Worm (Caenorhabditis elegans): ENCODE data around the gene K03H9.3.

Gene K03H9.3

DNA sequence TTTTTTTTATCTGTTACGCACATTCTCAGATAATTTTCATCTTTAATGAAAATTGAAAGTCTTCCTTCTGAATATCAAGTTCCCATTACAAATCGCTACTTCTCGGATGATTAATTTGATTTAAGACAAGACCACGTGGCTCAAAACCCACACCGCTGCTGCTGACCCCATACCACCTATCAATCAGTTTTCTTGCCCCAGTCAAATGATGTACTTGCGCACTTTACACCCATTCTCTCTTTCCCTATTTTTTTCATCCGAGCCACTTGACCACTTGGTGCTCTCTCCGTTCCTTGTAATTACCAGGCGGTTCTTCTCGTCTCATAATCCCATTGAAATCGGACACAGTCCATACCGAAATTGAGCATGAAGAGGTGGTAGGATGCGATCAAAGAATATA lies 28.9 kb upstream of the K03H9.3 start:
- TF ChIP-seq sptf-1 (tag; optimal IDR thresholded peaks at IDR 0.05): no peak
- TF ChIP-seq unc-62 (GFP tag; optimal IDR thresholded peaks at IDR 0.05): peak; percentile 56
- TF ChIP-seq hlh-1 (tag; optimal IDR thresholded peaks at IDR 0.05): peak; percentile 81
- no peak for TF ChIP-seq mep-1 (tag; optimal IDR thresholded peaks at IDR 0.05)
- TF ChIP-seq nhr-2 (tag; optimal IDR thresholded peaks at IDR 0.05): peak; percentile 16

DNA sequence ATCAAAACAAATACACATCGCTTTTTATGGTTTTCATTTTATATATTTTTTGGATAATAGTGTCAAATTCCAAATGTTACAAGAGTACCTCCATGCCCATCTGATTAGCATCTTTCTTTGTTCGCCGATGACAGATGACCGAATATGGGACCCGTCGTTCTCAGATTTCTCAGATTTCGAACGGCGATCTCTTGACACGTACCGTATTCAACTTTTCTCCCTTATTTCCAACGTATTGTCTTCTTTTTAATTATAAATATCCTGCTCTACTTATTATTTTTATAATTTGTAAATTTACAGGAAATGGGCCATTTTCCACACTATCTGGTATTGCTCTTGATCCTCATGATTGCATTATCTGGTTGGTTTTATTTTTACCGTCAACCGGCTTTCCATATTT lies 24.5 kb upstream of the K03H9.3 start, which contains the start of gene zig-10:
Gene zig-10, plus strand, starts transcription at position 301 of the 400 bp plus-strand sequence.
- TF ChIP-seq elt-1 (tag; optimal IDR thresholded peaks at IDR 0.05; ENCODE audit: borderline replicate concordance, insufficient read depth) (peak; percentile 37), mep-1 (tag; optimal IDR thresholded peaks at IDR 0.05) (no peak)

DNA sequence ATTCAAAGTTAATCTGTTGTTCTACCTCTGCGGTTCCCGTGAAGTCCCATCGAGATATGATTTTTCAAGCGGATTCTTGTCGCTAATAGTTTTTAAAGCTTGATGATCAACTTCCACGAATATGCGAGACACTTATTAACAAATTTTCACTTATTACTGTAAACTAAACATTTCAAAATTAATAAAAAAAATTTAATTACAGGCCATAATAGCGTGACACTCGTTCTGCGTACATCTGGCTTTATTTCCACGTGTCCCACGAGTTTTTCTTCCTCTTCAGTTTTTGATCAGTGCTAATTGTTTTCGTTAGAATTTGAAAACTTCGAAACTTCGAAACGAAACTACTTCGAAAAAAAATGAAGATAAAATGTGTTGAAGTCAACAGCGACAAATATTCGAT lies 21.3 kb upstream of the K03H9.3 start, which contains the start of gene btb-2:
Gene btb-2, plus strand, starts transcription at position 301 of the 400 bp plus-strand sequence.
- TF ChIP-seq ham-2 (GFP tag; optimal IDR thresholded peaks at IDR 0.05) (no peak), zip-8 (tag; optimal IDR thresholded peaks at IDR 0.05) (no peak), mep-1 (tag; optimal IDR thresholded peaks at IDR 0.05) (no peak), nhr-28 (tag; optimal IDR thresholded peaks at IDR 0.05) (no peak), unc-62 (GFP tag; optimal IDR thresholded peaks at IDR 0.05) (no peak), snpc-4 (tag; optimal IDR thresholded peaks at IDR 0.05) (no peak), lsy-2 (tag; optimal IDR thresholded peaks at IDR 0.05) (no peak), mab-5 (tag; optimal IDR thresholded peaks at IDR 0.05) (no peak), nhr-76 (tag; optimal IDR thresholded peaks at IDR 0.05) (no peak), mls-2 (tag; optimal IDR thresholded peaks at IDR 0.05) (no peak), hlh-1 (tag; optimal IDR thresholded peaks at IDR 0.05) (no peak), cnd-1 (tag; optimal IDR thresholded peaks at IDR 0.05) (no peak), ceh-83 (GFP tag; optimal IDR thresholded peaks at IDR 0.05) (no peak), elt-3 (tag; optimal IDR thresholded peaks at IDR 0.05) (no peak), lin-13 (tag; optimal IDR thresholded peaks at IDR 0.05) (no peak)

DNA sequence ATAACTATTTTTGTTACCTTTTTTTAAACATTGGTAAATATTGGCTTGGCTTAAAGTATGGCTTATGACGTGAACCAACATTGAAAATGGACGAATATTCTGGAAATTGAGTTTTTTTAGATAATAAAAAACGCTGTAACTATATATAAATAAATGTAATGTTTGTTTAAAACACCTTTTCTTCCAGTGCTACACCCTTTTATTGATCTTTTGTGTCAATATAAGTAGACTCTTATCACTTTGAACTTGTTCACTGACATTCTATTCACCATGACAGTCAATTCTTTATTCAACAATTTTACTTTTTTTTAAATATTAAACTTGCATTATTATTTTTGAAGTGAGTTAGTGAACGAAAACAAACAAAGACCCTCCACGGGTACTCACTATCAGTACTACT lies 19.7 kb upstream of the K03H9.3 start, which contains the start of gene T25D10.1:
Gene T25D10.1, plus strand, starts transcription at position 169 of the 400 bp plus-strand sequence.
- TF ChIP-seq snpc-4 (tag; optimal IDR thresholded peaks at IDR 0.05) (no peak), nhr-237 (tag; optimal IDR thresholded peaks at IDR 0.05) (no peak), flh-1 (GFP tag; optimal IDR thresholded peaks at IDR 0.05) (no peak), blmp-1 (tag; optimal IDR thresholded peaks at IDR 0.05) (no peak), ceh-83 (GFP tag; optimal IDR thresholded peaks at IDR 0.05) (no peak), sem-2 (GFP tag; optimal IDR thresholded peaks at IDR 0.05) (no peak), nhr-12 (tag; optimal IDR thresholded peaks at IDR 0.05) (no peak), sptf-1 (tag; optimal IDR thresholded peaks at IDR 0.05) (no peak), unc-62 (GFP tag; optimal IDR thresholded peaks at IDR 0.05) (no peak), pha-4 (tag; optimal IDR thresholded peaks at IDR 0.05) (no peak), lin-32 (GFP tag; optimal IDR thresholded peaks at IDR 0.05) (no peak), nhr-76 (tag; optimal IDR thresholded peaks at IDR 0.05) (no peak), mls-2 (tag; optimal IDR thresholded peaks at IDR 0.05) (no peak)

DNA sequence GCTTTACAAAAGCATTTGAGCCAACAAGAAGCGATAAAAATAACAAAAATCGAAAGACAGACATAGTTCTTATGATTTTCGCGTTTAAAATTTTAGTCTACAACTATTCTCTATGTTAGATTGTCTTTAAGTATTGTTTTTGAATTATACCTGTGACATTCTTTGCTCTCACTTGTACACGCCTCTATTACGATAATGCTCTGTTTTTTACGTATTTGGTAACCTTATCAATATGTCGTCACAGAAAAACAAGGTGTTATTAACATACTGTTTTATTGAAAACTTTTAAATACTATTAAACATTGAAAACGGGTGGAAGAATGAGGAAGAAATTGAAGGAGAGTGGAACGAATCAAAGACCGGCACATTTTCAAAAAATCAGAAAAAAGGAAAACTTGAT lies 15.6 kb upstream of the K03H9.3 start, which contains the start of gene spp-11:
Gene spp-11, minus strand, starts transcription at position 101 of the 400 bp plus-strand sequence.
- no peak for TF ChIP-seq unc-62 (GFP tag; optimal IDR thresholded peaks at IDR 0.05)
- no peak for TF ChIP-seq hlh-1 (tag; optimal IDR thresholded peaks at IDR 0.05)
- no peak for TF ChIP-seq nhr-28 (tag; optimal IDR thresholded peaks at IDR 0.05)
- TF ChIP-seq sem-2 (GFP tag; optimal IDR thresholded peaks at IDR 0.05): no peak
- TF ChIP-seq snpc-4 (tag; optimal IDR thresholded peaks at IDR 0.05): no peak
- no peak for TF ChIP-seq drap-1 (GFP tag; optimal IDR thresholded peaks at IDR 0.05)
- no peak for TF ChIP-seq flh-1 (GFP tag; optimal IDR thresholded peaks at IDR 0.05)
- TF ChIP-seq M03D4.4 (tag; optimal IDR thresholded peaks at IDR 0.05): no peak
- no peak for TF ChIP-seq elt-1 (tag; optimal IDR thresholded peaks at IDR 0.05; ENCODE audit: borderline replicate concordance, insufficient read depth)
- no peak for TF ChIP-seq lin-13 (tag; optimal IDR thresholded peaks at IDR 0.05)
- no peak for TF ChIP-seq ham-2 (GFP tag; optimal IDR thresholded peaks at IDR 0.05)
- TF ChIP-seq unc-39 (tag; optimal IDR thresholded peaks at IDR 0.05): no peak
- TF ChIP-seq blmp-1 (tag; optimal IDR thresholded peaks at IDR 0.05): no peak
- TF ChIP-seq bed-3 (GFP tag; optimal IDR thresholded peaks at IDR 0.05): no peak
- TF ChIP-seq ztf-11 (tag; optimal IDR thresholded peaks at IDR 0.05): no peak

DNA sequence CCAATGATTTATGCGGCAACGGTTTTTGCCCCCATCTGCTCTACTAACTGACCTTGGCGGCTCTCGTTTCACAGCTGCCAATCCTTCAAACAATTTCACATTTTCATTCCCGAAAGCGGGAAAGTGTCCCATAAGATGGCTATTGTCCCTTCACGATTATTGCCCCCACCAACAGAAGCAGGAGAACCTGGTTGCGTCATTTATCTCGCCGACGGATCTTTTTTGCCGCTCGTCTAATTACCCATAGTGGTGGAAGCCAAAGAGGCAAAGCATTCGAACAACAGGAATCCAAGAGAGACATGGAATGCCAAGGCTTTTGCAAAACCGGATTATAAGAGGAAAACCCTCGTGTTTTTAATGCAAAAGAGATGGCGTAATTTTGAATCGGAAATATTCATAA lies 13.8 kb upstream of the K03H9.3 start:
- TF ChIP-seq sptf-1 (tag; optimal IDR thresholded peaks at IDR 0.05): no peak
- no peak for TF ChIP-seq blmp-1 (tag; optimal IDR thresholded peaks at IDR 0.05)
- TF ChIP-seq mls-2 (tag; optimal IDR thresholded peaks at IDR 0.05): peak; percentile 44
- TF ChIP-seq lin-32 (GFP tag; optimal IDR thresholded peaks at IDR 0.05): peak; percentile 31
- TF ChIP-seq nhr-12 (tag; optimal IDR thresholded peaks at IDR 0.05): no peak
- peak; percentile 65 for TF ChIP-seq zip-8 (tag; optimal IDR thresholded peaks at IDR 0.05)
- TF ChIP-seq tbx-8 (GFP tag; optimal IDR thresholded peaks at IDR 0.05): no peak
- peak; percentile 31 for TF ChIP-seq mep-1 (tag; optimal IDR thresholded peaks at IDR 0.05)
- no peak for TF ChIP-seq bed-3 (GFP tag; optimal IDR thresholded peaks at IDR 0.05)
- no peak for TF ChIP-seq ceh-83 (GFP tag; optimal IDR thresholded peaks at IDR 0.05)
- no peak for TF ChIP-seq sem-2 (GFP tag; optimal IDR thresholded peaks at IDR 0.05)
- TF ChIP-seq cnd-1 (tag; optimal IDR thresholded peaks at IDR 0.05): peak; percentile 36
- peak; percentile 90 for TF ChIP-seq ham-2 (GFP tag; optimal IDR thresholded peaks at IDR 0.05)
- TF ChIP-seq flh-1 (GFP tag; optimal IDR thresholded peaks at IDR 0.05): no peak
- peak; percentile 69 for TF ChIP-seq elt-1 (tag; optimal IDR thresholded peaks at IDR 0.05; ENCODE audit: borderline replicate concordance, insufficient read depth)
- TF ChIP-seq nhr-2 (tag; optimal IDR thresholded peaks at IDR 0.05): peak; percentile 9
- no peak for TF ChIP-seq nhr-237 (tag; optimal IDR thresholded peaks at IDR 0.05)
- TF ChIP-seq M03D4.4 (tag; optimal IDR thresholded peaks at IDR 0.05): no peak
- TF ChIP-seq unc-120 (tag; optimal IDR thresholded peaks at IDR 0.05; ENCODE audit: poor library complexity, severe bottlenecking): no peak
- no peak for TF ChIP-seq unc-62 (GFP tag; optimal IDR thresholded peaks at IDR 0.05)
- TF ChIP-seq drap-1 (GFP tag; optimal IDR thresholded peaks at IDR 0.05): no peak
- TF ChIP-seq nhr-28 (tag; optimal IDR thresholded peaks at IDR 0.05): no peak
- TF ChIP-seq lsy-2 (tag; optimal IDR thresholded peaks at IDR 0.05): no peak
- no peak for TF ChIP-seq pha-4 (tag; optimal IDR thresholded peaks at IDR 0.05)

All from whole organism, mixed stage, embryonic.